Worm (Caenorhabditis elegans): ENCODE data around the gene ZK1127.3.

DNA sequence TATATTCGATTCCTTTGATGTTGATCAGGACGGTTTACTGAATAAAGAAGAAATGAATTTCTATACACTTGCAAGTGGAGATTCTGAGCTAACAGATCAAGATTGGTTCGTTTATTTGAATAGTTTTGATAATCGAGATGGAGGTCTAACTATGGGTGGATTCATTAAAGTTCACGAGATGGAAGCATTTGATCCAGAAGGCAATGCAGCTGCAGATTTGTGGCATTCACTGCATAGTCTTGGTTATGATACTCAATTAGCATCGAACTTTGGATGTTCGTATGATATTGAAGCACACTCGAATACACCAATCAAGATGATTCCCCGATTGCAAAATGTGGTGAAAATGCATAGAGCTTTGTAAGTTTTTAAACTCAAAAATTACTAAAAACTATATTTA is 40.9 kb downstream of the ZK1127.3 start:
- TF ChIP-seq unc-39 (tag; optimal IDR thresholded peaks at IDR 0.05) (no peak), nhr-12 (tag; optimal IDR thresholded peaks at IDR 0.05) (no peak), ztf-4 (tag; optimal IDR thresholded peaks at IDR 0.05) (no peak), lin-13 (GFP tag; optimal IDR thresholded peaks at IDR 0.05) (no peak), nhr-25 (tag; optimal IDR thresholded peaks at IDR 0.05) (no peak), skn-1 (tag; optimal IDR thresholded peaks at IDR 0.05) (no peak), sma-9 (GFP tag; optimal IDR thresholded peaks at IDR 0.05) (no peak), sma-9 (tag; optimal IDR thresholded peaks at IDR 0.05) (no peak), gmeb-1 (tag; optimal IDR thresholded peaks at IDR 0.05) (no peak)

Measured in whole organism, L2 larva.